Worm (Caenorhabditis elegans) whole organism, L4 larva: ENCODE measurements around the gene tbx-7.

ENCODE experiments used
- ZK546.5 ChIP-seq, 2 experiments: sonication (generic microtip); optimal IDR thresholded peaks; 2 replicates each; lab custom pipeline; 2017; ENCODE audit warnings: missing biosample characterization in 2 of 2, missing genetic modification characterization in 2 of 2
- aha-1 ChIP-seq: fragments of 150-350 bp; peaks from one replicate; lab custom pipeline; 2014; ENCODE audit warnings: missing biosample characterization, missing genetic modification characterization
- ceh-82 ChIP-seq: sonication (generic microtip); optimal IDR thresholded peaks from 2 replicates; lab custom pipeline; 2017; ENCODE audit warnings: missing biosample characterization, missing genetic modification characterization
- ces-1 ChIP-seq: fragments of 150-350 bp; sonication (generic microtip); optimal IDR thresholded peaks from 4 replicates; lab custom pipeline; 2014; ENCODE audit warnings: missing biosample characterization, missing genetic modification reagents, missing genetic modification characterization
- cey-2 ChIP-seq: sonication (generic microtip); optimal IDR thresholded peaks from 3 replicates; lab custom pipeline; 2017; ENCODE audit warnings: missing genetic modification characterization, mild to moderate bottlenecking, missing compliant biosample characterization, antibody characterized with exemption, borderline replicate concordance; ENCODE audit not compliant: insufficient read depth
- dmd-8 ChIP-seq: fragments of 200-800 bp; sonication (Bioruptor generic); IDR thresholded peaks from 2 replicates; pipeline ENCODE4 v1.3.6; 2022; ENCODE audit warnings: missing genetic modification characterization, missing compliant biosample characterization
- fkh-10 ChIP-seq: fragments of 150-350 bp; optimal IDR thresholded peaks from 2 replicates; lab custom pipeline; 2014; ENCODE audit warnings: missing biosample characterization, missing genetic modification reagents, missing genetic modification characterization
- jun-1 ChIP-seq: fragments of 150-350 bp; optimal IDR thresholded peaks from 2 replicates; lab custom pipeline; 2014; ENCODE audit warnings: missing biosample characterization, missing genetic modification reagents, missing genetic modification characterization
- nhr-11 ChIP-seq: fragments of 150-350 bp; optimal IDR thresholded peaks from 2 replicates; lab custom pipeline; 2014; ENCODE audit warnings: missing biosample characterization, missing genetic modification characterization
- unc-39 ChIP-seq: sonication (generic microtip); optimal IDR thresholded peaks from 2 replicates; lab custom pipeline; 2017; ENCODE audit warnings: missing biosample characterization, missing genetic modification characterization
- ztf-11 ChIP-seq: fragments of 150-350 bp; optimal IDR thresholded peaks from 2 replicates; lab custom pipeline; 2014; ENCODE audit warnings: missing biosample characterization, missing genetic modification characterization

DNA sequence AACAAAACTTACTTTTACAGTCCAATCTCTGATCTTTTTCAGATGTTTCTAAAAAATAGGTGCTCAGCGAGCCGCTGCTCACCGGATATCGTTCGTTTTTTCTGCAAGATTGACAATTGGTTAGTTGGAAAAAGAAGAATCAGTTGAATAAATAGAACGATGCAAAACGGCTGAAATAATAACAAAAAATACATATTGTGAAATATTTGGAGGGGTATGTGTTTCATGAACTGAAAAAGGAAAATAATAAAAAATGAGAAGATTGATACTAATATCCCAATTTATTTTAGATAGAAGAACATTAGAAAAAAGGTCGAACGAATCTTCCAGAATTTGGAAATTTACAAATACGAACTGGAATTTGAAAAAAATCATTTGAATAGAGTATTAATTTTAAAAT, 46.3 kb downstream of the tbx-7 start, which contains the start of gene frm-2:
- TF ChIP-seq unc-39 (no peak), jun-1 (tag; lab: Kevin White, UChicago) (no peak), nhr-11 (tag; lab: Kevin White, UChicago) (no peak), ZK546.5 (tag; optimal IDR thresholded peaks at IDR 0.05; lab: Kevin White, UChicago) (no peak), aha-1 (tag; lab: Kevin White, UChicago) (no peak), ceh-82 (tag; lab: Kevin White, UChicago) (no peak), fkh-10 (GFP tag; lab: Kevin White, UChicago) (no peak), ces-1 (GFP tag; lab: Kevin White, UChicago) (no peak), ztf-11 (tag; lab: Kevin White, UChicago) (no peak), dmd-8 (GFP tag; lab: Robert Waterston, UW) (no peak), cey-2 (no peak)
